Worm (Caenorhabditis elegans): ENCODE data around the gene C13C4.7.

- TF ChIP-seq him-1 (tag; optimal IDR thresholded peaks at IDR 0.05), result no peak
- no peak for TF ChIP-seq W03F9.2 (tag; optimal IDR thresholded peaks at IDR 0.05)
- TF ChIP-seq dao-5 (tag; optimal IDR thresholded peaks at IDR 0.05), result no peak
These were observed 993 bp upstream of the C13C4.7 start, which contains the start of gene C13C4.6 for ce11 chrV:12121274-12121673.
